Worm (Caenorhabditis elegans) whole organism, late embryonic: Measurements from ENCODE around the gene W04G3.11.
A peak's percentile ranks its signal among the peaks of the same experiment; 100 is the strongest.

Source experiments
- ceh-31 ChIP-seq: sonication (generic microtip); optimal IDR thresholded peaks from 2 replicates; lab custom pipeline; 2016; ENCODE audit warnings: missing genetic modification characterization, missing compliant biosample characterization
- dve-1 ChIP-seq: sonication (generic microtip); optimal IDR thresholded peaks from 2 replicates; lab custom pipeline; 2017; ENCODE audit warnings: antibody characterized with exemption, mild to moderate bottlenecking, missing genetic modification characterization, missing compliant biosample characterization
- elt-4 ChIP-seq: sonication (generic microtip); optimal IDR thresholded peaks from 2 replicates; lab custom pipeline; 2016; ENCODE audit warnings: missing genetic modification characterization, missing compliant biosample characterization
- hlh-13 ChIP-seq: fragments of 200-800 bp; sonication (Bioruptor generic); optimal IDR thresholded peaks from 2 replicates; lab custom pipeline; 2018; ENCODE audit warnings: mild to moderate bottlenecking, missing genetic modification characterization, missing compliant biosample characterization
- nfya-1 ChIP-seq: sonication (generic microtip); optimal IDR thresholded peaks from 2 replicates; lab custom pipeline; 2017; ENCODE audit warnings: missing genetic modification characterization, mild to moderate bottlenecking, missing compliant biosample characterization, antibody characterized with exemption, moderate library complexity
- pag-3 ChIP-seq: sonication (generic microtip); optimal IDR thresholded peaks from 2 replicates; lab custom pipeline; 2016; ENCODE audit warnings: missing compliant biosample characterization, missing genetic modification characterization, borderline replicate concordance
- pax-1 ChIP-seq: fragments of 150-350 bp; optimal IDR thresholded peaks from 2 replicates; lab custom pipeline; 2014; ENCODE audit warnings: missing biosample characterization, missing genetic modification characterization
- pha-2 ChIP-seq: sonication (generic microtip); optimal IDR thresholded peaks from 2 replicates; lab custom pipeline; 2017; ENCODE audit warnings: mild to moderate bottlenecking, missing genetic modification characterization, missing compliant biosample characterization
- ref-2 ChIP-seq: sonication (generic microtip); optimal IDR thresholded peaks from 2 replicates; lab custom pipeline; 2016; ENCODE audit warnings: missing genetic modification characterization, missing compliant biosample characterization
- sox-4 ChIP-seq: sonication (generic microtip); optimal IDR thresholded peaks from 2 replicates; lab custom pipeline; 2017; ENCODE audit warnings: mild to moderate bottlenecking, missing genetic modification characterization, inconsistent platforms, missing compliant biosample characterization
- unc-3 ChIP-seq, 2 experiments: fragments of 200-800 bp in 1 of 2; sonication (Bioruptor generic) in 1 of 2; sonication (generic microtip) in 1 of 2; conservative IDR thresholded peaks in 1 of 2; optimal IDR thresholded peaks in 1 of 2; 2 replicates each; pipeline versions ENCODE4 v1.3.6 to Lab custom; 2016 to 2022; ENCODE audit warnings: missing compliant biosample characterization in 2 of 2, missing genetic modification characterization in 2 of 2, missing genetic modification reagents in 1 of 2
- unc-55 ChIP-seq: sonication (generic microtip); optimal IDR thresholded peaks from 2 replicates; lab custom pipeline; 2017; ENCODE audit warnings: missing biosample characterization, missing genetic modification reagents, missing genetic modification characterization
- ztf-16 ChIP-seq: sonication (generic microtip); optimal IDR thresholded peaks from 2 replicates; lab custom pipeline; 2017; ENCODE audit warnings: missing genetic modification characterization, missing compliant biosample characterization

- TF ChIP-seq pha-2 (tag; lab: Kevin White, UChicago) = no peak
- TF ChIP-seq unc-3 (GFP tag; conservative IDR thresholded peaks at IDR 0.05; lab: Robert Waterston, UW) = peak; percentile 80
- peak; percentile 89 for TF ChIP-seq unc-3 (tag; optimal IDR thresholded peaks at IDR 0.05; lab: Kevin White, UChicago)
- TF ChIP-seq unc-55 = peak; percentile 96
- TF ChIP-seq sox-4 = peak; percentile 46
- TF ChIP-seq pax-1 = peak; percentile 96
- peak; percentile 95 for TF ChIP-seq ztf-16
- TF ChIP-seq ref-2 (tag; lab: Kevin White, UChicago) = peak; percentile 98
- peak; percentile 99 for TF ChIP-seq dve-1 (tag; lab: Kevin White, UChicago)
- TF ChIP-seq hlh-13 (GFP tag; lab: Kevin White, UChicago) = peak; percentile 58
- TF ChIP-seq pag-3 (tag; lab: Kevin White, UChicago) = peak; percentile 39
- no peak for TF ChIP-seq elt-4 (tag; lab: Kevin White, UChicago)
- peak; percentile 99 for TF ChIP-seq nfya-1
- TF ChIP-seq ceh-31 (tag; lab: Kevin White, UChicago) = peak; percentile 99
Measured at ce11 chrX:11093985-11094593, 5.1 kb downstream of the W04G3.11 start.
